Worm (Caenorhabditis elegans): ENCODE measurements around the gene T05B4.10.

The T05B4.10 gene

DNA sequence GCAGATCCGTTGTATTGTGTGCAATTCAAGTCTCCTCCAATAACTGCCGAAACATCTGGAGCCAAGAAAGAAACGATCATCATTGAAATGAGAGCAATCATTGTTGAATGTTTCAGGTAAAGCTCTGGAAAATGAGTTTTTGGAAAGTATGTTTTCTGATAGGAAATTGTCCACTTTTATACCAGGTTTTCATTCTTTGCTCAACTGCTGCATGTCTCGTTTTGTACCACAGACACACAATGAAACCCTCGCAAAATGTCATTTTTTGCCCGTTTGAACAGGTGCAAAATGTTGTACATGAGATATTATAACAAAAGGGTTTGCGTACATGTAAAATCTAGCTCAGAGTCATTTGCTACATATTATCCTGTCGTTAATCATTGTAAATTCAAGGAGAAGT lies at the start of gene T05B4.10:
Gene T05B4.10 (minus strand): TSS at position 101 of the 400 bp plus-strand sequence.
- no peak for TF ChIP-seq skn-1 (tag; optimal IDR thresholded peaks at IDR 0.05)
- no peak for TF ChIP-seq ama-1 (optimal IDR thresholded peaks at IDR 0.05)
- no peak for TF ChIP-seq zip-4 (GFP tag; optimal IDR thresholded peaks at IDR 0.05)
- no peak for TF ChIP-seq C34B4.2 (tag; optimal IDR thresholded peaks at IDR 0.05)
- TF ChIP-seq nhr-11 (tag; optimal IDR thresholded peaks at IDR 0.05) = no peak
- no peak for TF ChIP-seq rnt-1 (tag; optimal IDR thresholded peaks at IDR 0.05)
- no peak for TF ChIP-seq efl-1 (optimal IDR thresholded peaks at IDR 0.05)
- no peak for TF ChIP-seq efl-1 (GFP tag; optimal IDR thresholded peaks at IDR 0.05 in 1 of 2)
- no peak for TF ChIP-seq dpl-1 (GFP tag; optimal IDR thresholded peaks at IDR 0.05)

DNA sequence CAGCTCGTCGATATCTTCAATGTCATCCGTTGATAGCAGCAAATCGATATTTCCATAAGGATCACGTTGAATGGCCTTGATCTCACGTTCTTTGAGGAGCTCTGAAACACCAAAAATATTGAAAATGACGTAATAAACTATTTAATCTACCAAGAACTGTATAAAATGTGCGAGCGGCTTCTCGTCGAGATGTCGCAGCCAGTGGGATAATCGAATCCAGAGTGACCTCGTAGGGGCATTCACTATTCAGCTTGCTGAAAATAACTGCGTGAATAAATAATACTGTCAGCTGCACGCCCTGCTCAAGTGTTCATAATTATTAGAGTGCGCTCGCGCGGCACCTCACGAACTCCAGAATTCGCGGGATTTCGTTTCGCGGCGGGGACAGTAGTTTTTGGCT lies 49.6 kb upstream of the T05B4.10 start, which contains the start of gene Y45G5AM.7:
Gene Y45G5AM.7 (minus strand): TSS at position 101 of the 400 bp plus-strand sequence.
- TF ChIP-seq Y116A8C.19 (tag; optimal IDR thresholded peaks at IDR 0.05; ENCODE audit: borderline replicate concordance) (no peak), ztf-11 (tag; optimal IDR thresholded peaks at IDR 0.05) (no peak), unc-86 (tag; optimal IDR thresholded peaks at IDR 0.05) (no peak), efl-1 (optimal IDR thresholded peaks at IDR 0.05) (no peak), efl-1 (GFP tag; optimal IDR thresholded peaks at IDR 0.05 in 1 of 2) (peak in 1 of 2 experiments; percentile 68), dpl-1 (GFP tag; optimal IDR thresholded peaks at IDR 0.05) (no peak), ceh-88 (GFP tag; IDR thresholded peaks at IDR 0.05) (no peak), C16A3.4 (tag; optimal IDR thresholded peaks at IDR 0.05) (no peak), nhr-90 (tag; optimal IDR thresholded peaks at IDR 0.05; ENCODE audit: poor library complexity) (no peak)

DNA sequence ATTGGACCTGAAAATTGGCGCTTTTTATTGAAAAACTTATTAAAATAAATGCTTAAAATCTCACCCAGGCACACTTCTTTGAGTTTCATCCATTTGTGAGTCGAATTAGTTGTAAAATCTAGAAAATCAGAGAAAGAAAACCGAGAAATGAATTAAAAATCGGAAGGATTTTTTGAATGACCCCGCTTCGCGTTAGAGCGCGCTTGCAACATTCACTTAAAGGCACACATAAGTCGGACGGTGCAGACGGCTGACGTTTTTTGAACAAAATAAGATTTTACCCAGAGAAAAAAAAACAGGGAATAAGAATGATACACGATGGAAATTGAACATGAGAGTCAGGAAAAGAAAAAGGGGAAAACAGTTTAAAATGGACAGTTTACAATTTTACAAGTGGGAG lies 49.1 kb upstream of the T05B4.10 start:
- no peak for TF ChIP-seq sup-37 (GFP tag; optimal IDR thresholded peaks at IDR 0.05)
- TF ChIP-seq fkh-4 (tag; optimal IDR thresholded peaks at IDR 0.05; ENCODE audit: borderline replicate concordance) = no peak
- TF ChIP-seq efl-1 (optimal IDR thresholded peaks at IDR 0.05) = peak; percentile 29 to 31
- peak; percentile 41 to 94 for TF ChIP-seq efl-1 (GFP tag; optimal IDR thresholded peaks at IDR 0.05 in 1 of 2)
- TF ChIP-seq xbp-1 (tag; optimal IDR thresholded peaks at IDR 0.05) = no peak
- no peak for TF ChIP-seq snpc-4 (tag; optimal IDR thresholded peaks at IDR 0.05)
- peak in 1 of 2 experiments; percentile 60 for TF ChIP-seq lin-35 (GFP tag; optimal IDR thresholded peaks at IDR 0.05)
- TF ChIP-seq egl-13 (tag; optimal IDR thresholded peaks at IDR 0.05) = no peak
- peak; percentile 37 for TF ChIP-seq lin-15B (tag; optimal IDR thresholded peaks at IDR 0.05)
- no peak for TF ChIP-seq pqm-1 (tag; optimal IDR thresholded peaks at IDR 0.05)
- no peak for TF ChIP-seq grh-1 (GFP tag; IDR thresholded peaks at IDR 0.05)
- TF ChIP-seq swsn-7 (tag; optimal IDR thresholded peaks at IDR 0.05) = no peak
- TF ChIP-seq unc-62 (GFP tag; optimal IDR thresholded peaks at IDR 0.05) = no peak
- no peak for TF ChIP-seq nhr-84 (tag; optimal IDR thresholded peaks at IDR 0.05)
- no peak for TF ChIP-seq egl-27 (tag; optimal IDR thresholded peaks at IDR 0.05)
- TF ChIP-seq dpl-1 (GFP tag; optimal IDR thresholded peaks at IDR 0.05) = peak in 2 of 3 experiments; percentile 25 to 54
- no peak for TF ChIP-seq nhr-85 (tag)

DNA sequence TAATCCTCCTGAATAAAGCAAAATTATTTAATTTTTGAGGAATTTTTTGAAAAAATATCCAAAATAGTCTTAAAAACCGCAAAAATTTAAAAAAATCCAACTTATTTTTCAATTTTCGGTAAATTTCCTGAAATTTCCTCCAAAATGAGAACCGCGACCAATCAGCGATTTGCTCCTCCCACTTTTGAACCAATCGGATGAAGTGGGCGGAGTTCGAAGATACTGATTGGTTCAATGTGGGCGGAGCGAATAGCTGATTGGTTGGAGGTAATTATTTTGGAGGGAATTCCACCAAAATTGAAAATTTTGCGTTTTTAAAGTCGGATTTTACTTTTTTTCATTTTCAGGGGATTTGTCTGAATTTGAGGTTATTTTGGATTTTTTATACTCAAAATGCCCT lies 47.5 kb upstream of the T05B4.10 start:
- no peak for TF ChIP-seq ztf-4 (tag; optimal IDR thresholded peaks at IDR 0.05)
- no peak for TF ChIP-seq aha-1 (tag; optimal IDR thresholded peaks at IDR 0.05)
- no peak for TF ChIP-seq tlp-1 (tag; optimal IDR thresholded peaks at IDR 0.05)
- TF ChIP-seq lin-39 (tag; optimal IDR thresholded peaks at IDR 0.05) = no peak
- TF ChIP-seq pqm-1 (tag; optimal IDR thresholded peaks at IDR 0.05) = no peak
- no peak for TF ChIP-seq vab-15 (tag; optimal IDR thresholded peaks at IDR 0.05)
- no peak for TF ChIP-seq unc-62 (GFP tag; optimal IDR thresholded peaks at IDR 0.05)
- no peak for TF ChIP-seq hpl-2 (GFP tag; optimal IDR thresholded peaks at IDR 0.05)
- no peak for TF ChIP-seq elt-3 (tag; optimal IDR thresholded peaks at IDR 0.05)
- no peak for TF ChIP-seq sup-37 (GFP tag; optimal IDR thresholded peaks at IDR 0.05)
- TF ChIP-seq mab-9 (GFP tag; IDR thresholded peaks at IDR 0.05) = no peak
- no peak for TF ChIP-seq tbx-2 (tag; optimal IDR thresholded peaks at IDR 0.05)
- TF ChIP-seq mef-2 (tag; optimal IDR thresholded peaks at IDR 0.05) = no peak
- no peak for TF ChIP-seq Y116A8C.19 (tag; optimal IDR thresholded peaks at IDR 0.05; ENCODE audit: borderline replicate concordance)
- TF ChIP-seq isw-1 (GFP tag; IDR thresholded peaks at IDR 0.05) = no peak
